Fruit fly (Drosophila melanogaster): ENCODE measurements around the gene sav.

The sav gene

DNA sequence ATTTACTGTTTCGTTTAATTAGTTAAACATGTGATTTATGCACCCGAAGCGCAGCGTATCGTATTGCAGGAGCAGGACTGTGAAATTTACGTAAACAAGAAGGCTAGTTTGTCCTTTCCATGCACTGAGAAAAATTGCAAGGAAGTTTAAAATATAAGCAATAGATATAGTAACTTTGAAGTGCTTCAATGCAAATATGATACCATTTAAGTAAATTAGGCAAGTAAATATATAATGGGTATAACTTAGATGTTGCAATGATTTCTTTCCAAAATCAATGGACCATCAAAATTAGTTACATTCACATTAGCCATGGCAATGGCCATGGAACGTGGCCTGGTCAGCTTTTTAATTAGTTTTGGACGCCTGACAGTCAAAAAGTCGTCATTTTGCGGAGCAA, 30.2 kb downstream of the sav start (continued):
- TF ChIP-seq nerfin-2 (GFP tag; IDR thresholded peaks at IDR 0.05; ENCODE audit: partially characterized antibody) (no peak), prd (optimal IDR thresholded peaks at IDR 0.05) (no peak), prd (GFP tag; IDR thresholded peaks at IDR 0.05) (0 out of 3 replicates have a peak, but pooled peaks have one; percentile 41), Med (GFP tag) (peak; percentile 53), vfl (GFP tag; optimal IDR thresholded peaks at IDR 0.05) (no peak), exex (tag; optimal IDR thresholded peaks at IDR 0.05) (no peak), pzg (GFP tag; optimal IDR thresholded peaks at IDR 0.05) (no peak), CG11247 (GFP tag; IDR thresholded peaks at IDR 0.05) (no peak), CG10979 (tag; optimal IDR thresholded peaks at IDR 0.05) (peak; percentile 4), gem (tag; optimal IDR thresholded peaks at IDR 0.05) (no peak), toy (GFP tag; IDR thresholded peaks at IDR 0.05) (no peak), tna (GFP tag; IDR thresholded peaks at IDR 0.05; ENCODE audit: partially characterized antibody) (no peak), sima (GFP tag; optimal IDR thresholded peaks at IDR 0.05) (no peak), CG1792 (GFP tag; optimal IDR thresholded peaks at IDR 0.05) (no peak), CG16863 (GFP tag; optimal IDR thresholded peaks at IDR 0.05) (no peak), CG14014 (GFP tag; IDR thresholded peaks at IDR 0.05) (no peak), CG12155 (GFP tag; optimal IDR thresholded peaks at IDR 0.05) (no peak), dmrt11E (tag; optimal IDR thresholded peaks at IDR 0.05) (peak; percentile 38), CG4854 (GFP tag; optimal IDR thresholded peaks at IDR 0.05) (no peak), ewg (GFP tag; optimal IDR thresholded peaks at IDR 0.05) (no peak), MBD-R2 (GFP tag; IDR thresholded peaks at IDR 0.05) (no peak)

DNA sequence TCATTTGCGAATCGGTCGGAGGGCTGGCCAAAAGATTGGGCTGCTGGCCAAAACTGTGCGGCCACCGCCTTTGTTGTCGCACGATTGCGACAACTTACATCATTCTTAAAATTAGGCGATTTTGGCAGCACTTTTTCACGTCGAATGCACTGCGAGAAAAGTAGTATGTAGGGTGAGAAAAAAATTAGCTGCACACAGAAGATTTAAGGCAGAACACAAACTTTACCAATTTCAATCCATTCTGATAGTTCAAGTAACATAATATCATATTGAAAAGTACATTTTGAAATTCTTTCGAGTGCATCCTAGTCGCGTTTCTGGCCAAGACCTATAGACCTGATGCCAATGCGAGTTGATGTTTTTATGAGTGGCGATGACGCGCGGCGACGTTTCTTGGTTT, 32.6 kb downstream of the sav start:
- TF ChIP-seq CG2116 (GFP tag; optimal IDR thresholded peaks at IDR 0.05) (no peak), HLH3B (GFP tag; IDR thresholded peaks at IDR 0.05) (peak; percentile 14; the same call in 1 of the 2 replicates), Atf3 (GFP tag; optimal IDR thresholded peaks at IDR 0.05) (peak; percentile 54), CG14667 (GFP tag; IDR thresholded peaks at IDR 0.05) (no peak), so (GFP tag; IDR thresholded peaks at IDR 0.05) (0 out of 3 replicates have a peak, but pooled peaks have one; percentile 32), CG6254 (GFP tag; optimal IDR thresholded peaks at IDR 0.05) (no peak), scrt (GFP tag; optimal IDR thresholded peaks at IDR 0.05) (peak; percentile 22), CG12391 (tag; optimal IDR thresholded peaks at IDR 0.05) (peak; percentile 32), exex (tag; optimal IDR thresholded peaks at IDR 0.05) (no peak), mam (GFP tag; optimal IDR thresholded peaks at IDR 0.05) (peak; percentile 70), Max (GFP tag; optimal IDR thresholded peaks at IDR 0.05) (no peak), sisA (GFP tag; IDR thresholded peaks at IDR 0.05) (peak; percentile 37; the same call in 1 of the 2 replicates), unc-4 (GFP tag; IDR thresholded peaks at IDR 0.05; ENCODE audit: partially characterized antibody) (no peak), CG34422 (GFP tag; IDR thresholded peaks at IDR 0.05) (peak; percentile 71), ems (GFP tag; optimal IDR thresholded peaks at IDR 0.05) (peak; percentile 38), CG14014 (GFP tag; IDR thresholded peaks at IDR 0.05) (peak; percentile 70; the same call in 1 of the 2 replicates), CG7786 (GFP tag; optimal IDR thresholded peaks at IDR 0.05) (peak; percentile 53), Meics (GFP tag; optimal IDR thresholded peaks at IDR 0.05) (peak; percentile 64), CG14050 (GFP tag; IDR thresholded peaks at IDR 0.05) (no peak), CG18011 (GFP tag; optimal IDR thresholded peaks at IDR 0.05) (no peak), Abd-B (GFP tag; optimal IDR thresholded peaks at IDR 0.05) (peak; percentile 19), Kr (GFP tag; optimal IDR thresholded peaks at IDR 0.05) (no peak), oc (tag; optimal IDR thresholded peaks at IDR 0.05) (no peak), ERR (GFP tag; optimal IDR thresholded peaks at IDR 0.05) (no peak), CG4730 (GFP tag; IDR thresholded peaks at IDR 0.05) (peak; percentile 44; the same call in 1 of the 2 replicates), CG12219 (GFP tag; optimal IDR thresholded peaks at IDR 0.05) (peak; percentile 7), CG4404 (GFP tag; IDR thresholded peaks at IDR 0.05) (peak; percentile 47), Drgx (GFP tag; IDR thresholded peaks at IDR 0.05) (peak; percentile 46; the same call in 1 of the 2 replicates), CG30403 (GFP tag; optimal IDR thresholded peaks at IDR 0.05) (peak; percentile 60), CG9876 (GFP tag; optimal IDR thresholded peaks at IDR 0.05) (no peak), chm (GFP tag; IDR thresholded peaks at IDR 0.05) (no peak), CG32772 (GFP tag; IDR thresholded peaks at IDR 0.05) (0 out of 2 replicates have a peak, but pooled peaks have one; percentile 36)
